Fruit fly (Drosophila melanogaster) S2 (cell line): ENCODE results near the gene CG14613.

ENCODE experiments used
- CG8478 ChIP-seq: fragments of >200 bp; optimal IDR thresholded peaks from 2 replicates; lab custom pipeline; 2018
- CTCF ChIP-seq, 2 experiments: fragments of >200 bp; optimal IDR thresholded peaks; 2 replicates each; lab custom pipeline; 2018

dm6 chrX:22509085-22509484, 37.3 kb upstream of the CG14613 start:
- no peak for TF ChIP-seq CG8478 (lab: Kevin White, UChicago)
- TF ChIP-seq CTCF (optimal IDR thresholded peaks at IDR 0.05; lab: Kevin White, UChicago): no peak
